Fruit fly (Drosophila melanogaster) whole organism, embryonic: Measurements from ENCODE around the gene gdl.

Experiments used
- Aef1 ChIP-seq: fragments of 200-800 bp; sonication (Bioruptor generic); IDR thresholded peaks from 3 replicates; pipeline ENCODE4 v1.3.6; 2022; ENCODE audit warnings: missing biosample characterization, missing genetic modification characterization
- Bgb ChIP-seq: fragments of 200-800 bp; sonication (Bioruptor generic); IDR thresholded peaks from 2 replicates; pipeline ENCODE4 v1.3.6; 2022; ENCODE audit warnings: missing biosample characterization, missing genetic modification characterization; ENCODE audit not compliant: partially characterized antibody
- C15 ChIP-seq: fragments of 200-800 bp; sonication (Bioruptor generic); IDR thresholded peaks from 3 replicates; pipeline ENCODE4 v1.3.6; 2022; ENCODE audit warnings: missing biosample characterization, missing genetic modification characterization
- CG10147 ChIP-seq: fragments of 200-800 bp; sonication (Bioruptor generic); optimal IDR thresholded peaks from 2 replicates; lab custom pipeline; 2019; ENCODE audit warnings: missing biosample characterization, mild to moderate bottlenecking, missing genetic modification characterization, moderate library complexity
- CG10366 ChIP-seq: fragments of 200-800 bp; sonication (Bioruptor generic); IDR thresholded peaks from 2 replicates; pipeline ENCODE4 v1.3.6; 2022; ENCODE audit warnings: missing biosample characterization, missing genetic modification characterization
- CG10431 ChIP-seq: fragments of 200-800 bp; sonication (Bioruptor generic); optimal IDR thresholded peaks from 3 replicates; lab custom pipeline; 2018; ENCODE audit warnings: missing biosample characterization, mild to moderate bottlenecking, missing genetic modification characterization
- CG10654 ChIP-seq: fragments of 200-800 bp; sonication (Bioruptor generic); optimal IDR thresholded peaks from 2 replicates; lab custom pipeline; 2016; ENCODE audit warnings: missing biosample characterization, missing genetic modification characterization
- CG11695 ChIP-seq: fragments of 200-800 bp; sonication (Bioruptor generic); IDR thresholded peaks from 3 replicates; pipeline ENCODE4 v1.3.6; 2022; ENCODE audit warnings: missing biosample characterization, missing genetic modification characterization
- CG11696 ChIP-seq: fragments of 200-800 bp; sonication (Bioruptor generic); IDR thresholded peaks from 2 replicates; pipeline ENCODE4 v1.3.6; 2022; ENCODE audit warnings: missing biosample characterization, missing genetic modification characterization
- CG12219 ChIP-seq: fragments of 200-800 bp; sonication (Bioruptor generic); optimal IDR thresholded peaks from 3 replicates; lab custom pipeline; 2018; ENCODE audit warnings: missing biosample characterization, mild to moderate bottlenecking, missing genetic modification characterization
- CG13287 ChIP-seq: fragments of 200-800 bp; sonication (Bioruptor generic); IDR thresholded peaks from 2 replicates; pipeline ENCODE4 v1.3.6; 2022; ENCODE audit warnings: missing biosample characterization, missing genetic modification characterization; ENCODE audit not compliant: partially characterized antibody
- CG15601 ChIP-seq: fragments of 200-800 bp; sonication (Bioruptor generic); optimal IDR thresholded peaks from 3 replicates; lab custom pipeline; 2019; ENCODE audit warnings: missing biosample characterization, mild to moderate bottlenecking, missing genetic modification characterization, moderate library complexity
- CG17186 ChIP-seq: fragments of 200-800 bp; sonication (Bioruptor generic); optimal IDR thresholded peaks from 3 replicates; lab custom pipeline; 2017; ENCODE audit warnings: missing biosample characterization, missing genetic modification reagents, missing genetic modification characterization
- CG17802 ChIP-seq: fragments of 200-800 bp; sonication (Bioruptor generic); optimal IDR thresholded peaks from 2 replicates; lab custom pipeline; 2018; ENCODE audit warnings: missing biosample characterization, mild to moderate bottlenecking, missing genetic modification characterization, moderate library complexity
- CG17829 ChIP-seq: fragments of 200-800 bp; optimal IDR thresholded peaks from 2 replicates; lab custom pipeline; 2019; ENCODE audit warnings: missing biosample characterization, mild to moderate bottlenecking, missing genetic modification characterization, moderate library complexity
- CG18476 ChIP-seq: fragments of 200-800 bp; sonication (Bioruptor generic); optimal IDR thresholded peaks from 2 replicates; lab custom pipeline; 2016; ENCODE audit warnings: missing biosample characterization, mild to moderate bottlenecking, missing genetic modification characterization
- CG2199 ChIP-seq: fragments of 200-800 bp; sonication (Bioruptor generic); IDR thresholded peaks from 3 replicates; pipeline ENCODE4 v1.3.6; 2022; ENCODE audit warnings: missing biosample characterization, missing genetic modification characterization
- CG32772 ChIP-seq: fragments of 200-800 bp; sonication (Bioruptor generic); IDR thresholded peaks from 2 replicates; pipeline ENCODE4 v1.3.6; 2022; ENCODE audit warnings: missing biosample characterization, missing genetic modification characterization
- CG4820 ChIP-seq: fragments of 200-800 bp; sonication (Bioruptor generic); optimal IDR thresholded peaks from 3 replicates; lab custom pipeline; 2016; ENCODE audit warnings: missing biosample characterization, missing genetic modification characterization
- CG4854 ChIP-seq: fragments of 200-800 bp; sonication (Bioruptor generic); optimal IDR thresholded peaks from 2 replicates; lab custom pipeline; 2016; ENCODE audit warnings: missing biosample characterization, missing genetic modification characterization, inconsistent platforms
- CG8290 ChIP-seq, 3 experiments: fragments of 200-800 bp; sonication (Bioruptor generic); optimal IDR thresholded peaks; 2 replicates each; lab custom pipeline; 2016 to 2019; ENCODE audit warnings: missing biosample characterization in 3 of 3, missing genetic modification characterization in 3 of 3, mild to moderate bottlenecking in 2 of 3, moderate library complexity in 1 of 3
- CG8478 ChIP-seq: fragments of >200 bp; optimal IDR thresholded peaks from 2 replicates; lab custom pipeline; 2018
- CG9727 ChIP-seq: fragments of 200-800 bp; sonication (Bioruptor generic); optimal IDR thresholded peaks from 3 replicates; lab custom pipeline; 2017; ENCODE audit warnings: missing biosample characterization, mild to moderate bottlenecking, missing genetic modification characterization
- H15 ChIP-seq: fragments of 200-800 bp; sonication (Bioruptor generic); IDR thresholded peaks from 3 replicates; pipeline ENCODE4 v1.3.6; 2022; ENCODE audit warnings: missing biosample characterization, missing genetic modification characterization
- H2.0 ChIP-seq: fragments of 200-800 bp; sonication (Bioruptor generic); IDR thresholded peaks from 2 replicates; pipeline ENCODE4 v1.3.6; 2022; ENCODE audit warnings: missing biosample characterization, missing genetic modification characterization
- Hr39 ChIP-seq: fragments of >200 bp; optimal IDR thresholded peaks from 2 replicates; lab custom pipeline; 2017
- Hr78 ChIP-seq, 2 experiments: fragments of 200-800 bp in 1 of 2; fragments of >200 bp in 1 of 2; sonication (Bioruptor generic) in 1 of 2; optimal IDR thresholded peaks; 2 replicates each; lab custom pipeline; 2017 to 2019; ENCODE audit warnings: missing biosample characterization in 2 of 2, missing genetic modification characterization in 2 of 2, mild to moderate bottlenecking in 1 of 2, moderate library complexity in 1 of 2
- Lhr ChIP-seq: fragments of 200-800 bp; sonication (Bioruptor generic); optimal IDR thresholded peaks from 3 replicates; lab custom pipeline; 2017; ENCODE audit warnings: mild to moderate bottlenecking, missing biosample characterization, missing genetic modification reagents, missing genetic modification characterization
- MBD-R2 ChIP-seq: fragments of 200-800 bp; sonication (Bioruptor generic); IDR thresholded peaks from 2 replicates; pipeline ENCODE4 v1.3.6; 2022; ENCODE audit warnings: missing biosample characterization, missing genetic modification characterization
- NK7.1 ChIP-seq: fragments of 200-800 bp; sonication (Bioruptor generic); optimal IDR thresholded peaks from 3 replicates; lab custom pipeline; 2016; ENCODE audit warnings: missing biosample characterization, missing genetic modification characterization
- Neu2 ChIP-seq: fragments of 200-800 bp; sonication (Bioruptor generic); optimal IDR thresholded peaks from 3 replicates; lab custom pipeline; 2016; ENCODE audit warnings: missing biosample characterization, missing genetic modification characterization, borderline replicate concordance
- NfI ChIP-seq: fragments of 200-800 bp; sonication (Bioruptor generic); optimal IDR thresholded peaks from 3 replicates; lab custom pipeline; 2018; ENCODE audit warnings: missing biosample characterization, mild to moderate bottlenecking, missing genetic modification characterization, moderate library complexity
- Opbp ChIP-seq: fragments of 200-800 bp; sonication (Bioruptor generic); IDR thresholded peaks from 3 replicates; pipeline ENCODE4 v1.3.6; 2022; ENCODE audit warnings: missing biosample characterization, missing genetic modification characterization; ENCODE audit not compliant: partially characterized antibody
- Sry-δ ChIP-seq: fragments of 200-800 bp; sonication (Bioruptor generic); optimal IDR thresholded peaks from 2 replicates; lab custom pipeline; 2016; ENCODE audit warnings: missing biosample characterization, missing genetic modification characterization
- Trl ChIP-seq, 3 experiments: fragments of >200 bp in 2 of 3; fragments of 200-800 bp in 1 of 3; sonication (Bioruptor generic) in 1 of 3; optimal IDR thresholded peaks; 2 replicates in 1 of 3; 3 replicates in 2 of 3; lab custom pipeline; 2016 to 2017; ENCODE audit warnings: missing biosample characterization in 1 of 3, missing genetic modification characterization in 1 of 3
- YL-1 ChIP-seq: fragments of 200-800 bp; sonication (Bioruptor generic); optimal IDR thresholded peaks from 3 replicates; lab custom pipeline; 2017; ENCODE audit warnings: missing biosample characterization, mild to moderate bottlenecking, missing genetic modification characterization
- az2 ChIP-seq: fragments of 200-800 bp; sonication (Bioruptor generic); optimal IDR thresholded peaks from 3 replicates; lab custom pipeline; 2016; ENCODE audit warnings: missing biosample characterization, missing genetic modification characterization
- bbx ChIP-seq: fragments of 200-800 bp; sonication (Bioruptor generic); IDR thresholded peaks from 2 replicates; pipeline ENCODE4 v1.3.6; 2022; ENCODE audit warnings: missing biosample characterization, missing genetic modification characterization; ENCODE audit not compliant: partially characterized antibody
- btn ChIP-seq: fragments of 200-800 bp; sonication (Bioruptor generic); optimal IDR thresholded peaks from 2 replicates; lab custom pipeline; 2016; ENCODE audit warnings: missing biosample characterization, missing genetic modification characterization
- dati ChIP-seq: fragments of 200-800 bp; sonication (Bioruptor generic); IDR thresholded peaks from 2 replicates; pipeline ENCODE4 v1.3.6; 2022; ENCODE audit warnings: missing biosample characterization, missing genetic modification characterization
- emc ChIP-seq: fragments of 200-800 bp; sonication (Bioruptor generic); optimal IDR thresholded peaks from 2 replicates; lab custom pipeline; 2016; ENCODE audit warnings: missing biosample characterization, missing genetic modification characterization
- esg ChIP-seq: fragments of 200-800 bp; sonication (Bioruptor generic); conservative IDR thresholded peaks from 2 replicates; pipeline ENCODE4 v1.3.6; 2022; ENCODE audit warnings: missing biosample characterization, missing genetic modification characterization
- exex ChIP-seq: fragments of 200-800 bp; sonication (Bioruptor generic); optimal IDR thresholded peaks from 4 replicates; lab custom pipeline; 2018; ENCODE audit warnings: missing biosample characterization, mild to moderate bottlenecking, missing genetic modification characterization, moderate library complexity
- fd102C ChIP-seq: fragments of 200-800 bp; sonication (Bioruptor generic); optimal IDR thresholded peaks from 2 replicates; lab custom pipeline; 2018; ENCODE audit warnings: missing biosample characterization, mild to moderate bottlenecking, missing genetic modification characterization, moderate library complexity
- fru ChIP-seq: fragments of >200 bp; optimal IDR thresholded peaks from 2 replicates; lab custom pipeline; 2017
- ind ChIP-seq: fragments of 200-800 bp; sonication (Bioruptor generic); optimal IDR thresholded peaks from 3 replicates; lab custom pipeline; 2016; ENCODE audit warnings: missing biosample characterization, missing genetic modification characterization
- jigr1 ChIP-seq: fragments of 200-800 bp; sonication (Bioruptor generic); IDR thresholded peaks from 3 replicates; pipeline ENCODE4 v1.3.6; 2022; ENCODE audit warnings: missing biosample characterization, missing genetic modification characterization
- pzg ChIP-seq: fragments of 200-800 bp; sonication (Bioruptor generic); optimal IDR thresholded peaks from 3 replicates; lab custom pipeline; 2018; ENCODE audit warnings: missing biosample characterization, mild to moderate bottlenecking, missing genetic modification characterization, moderate library complexity
- rib ChIP-seq: fragments of 200-800 bp; sonication (Bioruptor generic); IDR thresholded peaks from 2 replicates; pipeline ENCODE4 v1.3.6; 2022; ENCODE audit warnings: missing biosample characterization, missing genetic modification characterization
- row ChIP-seq: fragments of 200-800 bp; sonication (Bioruptor generic); IDR thresholded peaks from 3 replicates; pipeline ENCODE4 v1.3.6; 2022; ENCODE audit warnings: missing biosample characterization, missing genetic modification characterization
- sob ChIP-seq: fragments of 200-800 bp; sonication (Bioruptor generic); IDR thresholded peaks from 2 replicates; pipeline ENCODE4 v1.3.6; 2022; ENCODE audit warnings: missing biosample characterization, missing genetic modification characterization
- usp ChIP-seq: fragments of >200 bp; optimal IDR thresholded peaks from 2 replicates; lab custom pipeline; 2017; ENCODE audit warnings: missing biosample characterization, missing genetic modification characterization

The gdl gene

DNA sequence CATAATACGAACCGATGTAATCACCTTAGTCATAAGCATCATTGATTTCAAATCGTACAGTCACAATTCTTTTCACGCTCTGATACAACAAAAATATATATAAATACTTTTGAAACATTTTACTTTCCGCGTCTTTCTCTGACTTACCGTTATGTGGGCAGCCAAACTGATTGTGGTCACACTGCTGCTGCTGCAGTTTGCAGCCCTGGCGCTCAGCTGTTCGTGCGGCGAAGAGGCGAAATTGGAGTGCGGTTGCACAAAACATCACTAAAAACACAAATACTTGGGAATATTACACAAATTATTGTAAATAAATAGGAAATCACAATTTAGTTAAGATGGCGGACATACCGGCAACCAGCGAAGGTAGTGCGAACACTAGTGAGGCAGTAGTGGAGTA, at the start of gene gdl, which contains the start of gene gdl-ORF39 (continued):
- no peak for TF ChIP-seq jigr1 (GFP tag; lab: Robert Waterston, UW)
- peak; percentile 46; the same call in 2 of the 3 replicates for TF ChIP-seq Opbp
- TF ChIP-seq pzg (GFP tag; lab: Kevin White, UChicago): peak; percentile 86
- TF ChIP-seq H2.0 (GFP tag; lab: Robert Waterston, UW): no peak
- TF ChIP-seq Hr39: no peak
- TF ChIP-seq CG13287 (GFP tag; lab: Robert Waterston, UW): peak; percentile 62
- TF ChIP-seq btn (GFP tag; lab: Kevin White, UChicago): no peak
- no peak for TF ChIP-seq NK7.1 (GFP tag; lab: Kevin White, UChicago)
- no peak for TF ChIP-seq CG10431 (GFP tag; lab: Kevin White, UChicago)
- TF ChIP-seq CG4854: no peak
- no peak for TF ChIP-seq Trl (optimal IDR thresholded peaks at IDR 0.05; lab: Kevin White, UChicago)
- no peak for TF ChIP-seq Trl (GFP tag; optimal IDR thresholded peaks at IDR 0.05; lab: Kevin White, UChicago)
- TF ChIP-seq CG17829 (tag; lab: Kevin White, UChicago): peak; percentile 32
- TF ChIP-seq exex: no peak
- TF ChIP-seq usp (GFP tag; lab: Kevin White, UChicago): no peak
- no peak for TF ChIP-seq Neu2 (GFP tag; lab: Kevin White, UChicago)
- TF ChIP-seq fd102C (GFP tag; lab: Kevin White, UChicago): no peak
- TF ChIP-seq MBD-R2 (GFP tag; lab: Robert Waterston, UW): peak; percentile 78
- TF ChIP-seq CG8478 (lab: Kevin White, UChicago): no peak
- TF ChIP-seq CG18476 (GFP tag; lab: Kevin White, UChicago): no peak
- no peak for TF ChIP-seq CG4820 (GFP tag; lab: Kevin White, UChicago)
- no peak for TF ChIP-seq CG10147
- no peak for TF ChIP-seq CG12219 (GFP tag; lab: Kevin White, UChicago)
- TF ChIP-seq CG10654: no peak
- peak; percentile 22 for TF ChIP-seq CG17186
- no peak for TF ChIP-seq dati (GFP tag; lab: Robert Waterston, UW)
- TF ChIP-seq C15 (GFP tag; lab: Robert Waterston, UW): no peak
- TF ChIP-seq CG11695 (GFP tag; lab: Robert Waterston, UW): no peak
- TF ChIP-seq Aef1 (GFP tag; lab: Robert Waterston, UW): no peak
- TF ChIP-seq emc (GFP tag; lab: Kevin White, UChicago): no peak
- no peak for TF ChIP-seq NfI
- peak; percentile 43; the same call in 1 of the 2 replicates for TF ChIP-seq bbx (GFP tag; lab: Robert Waterston, UW)
- no peak for TF ChIP-seq CG8290 (GFP tag; optimal IDR thresholded peaks at IDR 0.05; lab: Kevin White, UChicago)
- peak in 1 of 2 experiments; percentile 8 for TF ChIP-seq CG8290 (tag; optimal IDR thresholded peaks at IDR 0.05; lab: Kevin White, UChicago)
- no peak for TF ChIP-seq CG11696
- no peak for TF ChIP-seq CG32772 (GFP tag; lab: Robert Waterston, UW)
- TF ChIP-seq Sry-δ (GFP tag; lab: Kevin White, UChicago): peak; percentile 22
- TF ChIP-seq H15 (GFP tag; lab: Robert Waterston, UW): no peak
- TF ChIP-seq CG2199 (GFP tag; lab: Robert Waterston, UW): 0 out of 3 replicates have a peak, but pooled peaks have one; percentile 23
- no peak for TF ChIP-seq ind (GFP tag; lab: Kevin White, UChicago)
- TF ChIP-seq CG9727 (GFP tag; lab: Kevin White, UChicago): no peak
- TF ChIP-seq row: no peak; the same call in 2 of the 3 replicates
- peak; percentile 6 for TF ChIP-seq CG15601
- TF ChIP-seq CG17802: no peak
- TF ChIP-seq YL-1 (GFP tag; lab: Kevin White, UChicago): peak; percentile 11
- TF ChIP-seq esg (GFP tag; lab: Robert Waterston, UW): no peak
- TF ChIP-seq fru (lab: Kevin White, UChicago): no peak
- no peak for TF ChIP-seq Lhr (GFP tag; lab: Kevin White, UChicago)
- TF ChIP-seq rib (GFP tag; lab: Robert Waterston, UW): no peak
- TF ChIP-seq CG10366 (GFP tag; lab: Robert Waterston, UW): no peak
- TF ChIP-seq Bgb (GFP tag; lab: Robert Waterston, UW): peak; percentile 46; the same call in 1 of the 2 replicates
- no peak for TF ChIP-seq Hr78 (GFP tag; optimal IDR thresholded peaks at IDR 0.05; lab: Kevin White, UChicago)
- TF ChIP-seq az2 (GFP tag; lab: Kevin White, UChicago): no peak
- no peak for TF ChIP-seq sob (GFP tag; lab: Robert Waterston, UW)
